Worm (Caenorhabditis elegans): ENCODE measurements around the gene mrpl-12.

DNA sequence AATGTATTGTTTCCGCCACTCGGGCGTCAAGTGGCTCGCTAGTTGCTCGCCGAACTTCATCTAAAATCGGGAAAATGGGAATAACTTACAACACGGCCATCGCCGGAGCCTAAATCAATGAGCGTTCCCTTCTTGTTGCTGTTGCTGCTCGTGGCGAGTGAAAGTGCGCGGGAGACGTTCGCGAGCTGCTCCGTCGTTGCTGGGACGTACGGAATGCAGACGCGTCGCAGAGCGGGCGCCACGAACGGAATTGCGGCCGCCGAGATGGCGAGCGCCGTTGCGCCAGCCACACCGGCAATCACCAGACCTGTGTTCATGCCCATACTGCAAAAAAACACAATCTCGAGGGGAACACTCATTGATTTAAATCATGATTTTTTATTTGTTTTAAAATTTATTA lies 1.1 kb upstream of the mrpl-12 start:
- no peak for TF ChIP-seq fkh-10 (GFP tag; optimal IDR thresholded peaks at IDR 0.05)
- TF ChIP-seq hlh-30 (tag; optimal IDR thresholded peaks at IDR 0.05; ENCODE audit: insufficient read depth): no peak
- TF ChIP-seq unc-3 (GFP tag; conservative IDR thresholded peaks at IDR 0.05): no peak
- no peak for TF ChIP-seq unc-3 (tag; optimal IDR thresholded peaks at IDR 0.05)
- no peak for TF ChIP-seq nhr-11 (tag; optimal IDR thresholded peaks at IDR 0.05)
- no peak for TF ChIP-seq pqm-1 (tag; optimal IDR thresholded peaks at IDR 0.05)
- TF ChIP-seq sox-4 (tag; optimal IDR thresholded peaks at IDR 0.05): no peak
- no peak for TF ChIP-seq elt-2 (tag; optimal IDR thresholded peaks at IDR 0.05)
- no peak for TF ChIP-seq ceh-6 (GFP tag; optimal IDR thresholded peaks at IDR 0.05)
- no peak for TF ChIP-seq dmd-4 (tag; optimal IDR thresholded peaks at IDR 0.05; ENCODE audit: borderline replicate concordance)
- TF ChIP-seq ama-1 (optimal IDR thresholded peaks at IDR 0.05): no peak
- no peak for TF ChIP-seq dve-1 (tag; optimal IDR thresholded peaks at IDR 0.05)
- no peak for TF ChIP-seq hlh-15 (tag; optimal IDR thresholded peaks at IDR 0.05)
- no peak for TF ChIP-seq lin-11 (tag; optimal IDR thresholded peaks at IDR 0.05)
